Worm (Caenorhabditis elegans): ENCODE data around the gene dna-2.

ce11 chrII:11766472-11766871, 11.8 kb upstream of the dna-2 start, which contains the start of gene F44E5.2:
- no peak for TF ChIP-seq lin-15B (tag; optimal IDR thresholded peaks at IDR 0.05)
- no peak for TF ChIP-seq ztf-4 (tag; optimal IDR thresholded peaks at IDR 0.05)
- TF ChIP-seq snu-23 (GFP tag; optimal IDR thresholded peaks at IDR 0.05): no peak
- TF ChIP-seq unc-86 (tag; optimal IDR thresholded peaks at IDR 0.05): no peak
- no peak for TF ChIP-seq unc-130 (tag; optimal IDR thresholded peaks at IDR 0.05)
- TF ChIP-seq aly-2 (tag; optimal IDR thresholded peaks at IDR 0.05): no peak
- no peak for TF ChIP-seq mef-2 (tag; optimal IDR thresholded peaks at IDR 0.05)
- TF ChIP-seq Y116A8C.19 (tag; optimal IDR thresholded peaks at IDR 0.05; ENCODE audit: borderline replicate concordance): no peak
- TF ChIP-seq nhr-90 (tag; optimal IDR thresholded peaks at IDR 0.05; ENCODE audit: poor library complexity): no peak
- no peak for TF ChIP-seq nhr-12 (tag; optimal IDR thresholded peaks at IDR 0.05)

All from whole organism, L1 larva.